Worm (Caenorhabditis elegans): ENCODE data around the gene K01A12.2.

ce11 chrX:8625090-8625489 lies 11.9 kb downstream of the K01A12.2 start, which contains the start of gene K01A12.3:
- TF ChIP-seq nhr-76 (tag; optimal IDR thresholded peaks at IDR 0.05) (no peak), nhr-12 (tag; optimal IDR thresholded peaks at IDR 0.05) (no peak), elt-3 (tag; optimal IDR thresholded peaks at IDR 0.05) (no peak), ztf-11 (tag; optimal IDR thresholded peaks at IDR 0.05) (no peak), unc-62 (GFP tag; optimal IDR thresholded peaks at IDR 0.05) (no peak), lin-13 (tag; optimal IDR thresholded peaks at IDR 0.05) (no peak)

Data from whole organism, mixed stage, embryonic.